Fruit fly (Drosophila melanogaster) whole organism, embryonic: ENCODE measurements around the gene brv3.

Source experiments
- Abd-B ChIP-seq: fragments of 200-800 bp; sonication (Bioruptor generic); optimal IDR thresholded peaks from 2 replicates; lab custom pipeline; 2018; ENCODE audit warnings: missing biosample characterization, mild to moderate bottlenecking, missing genetic modification characterization, moderate library complexity
- Adf1 ChIP-seq: fragments of 200-800 bp; sonication (Bioruptor generic); IDR thresholded peaks from 2 replicates; pipeline ENCODE4 v1.3.6; 2022; ENCODE audit warnings: missing biosample characterization, missing genetic modification characterization
- CG10274 ChIP-seq: fragments of 200-800 bp; sonication (Bioruptor generic); optimal IDR thresholded peaks from 3 replicates; lab custom pipeline; 2017; ENCODE audit warnings: missing biosample characterization, mild to moderate bottlenecking, missing genetic modification characterization
- CG10543 ChIP-seq: fragments of 200-800 bp; sonication (Bioruptor generic); optimal IDR thresholded peaks from 3 replicates; lab custom pipeline; 2017; ENCODE audit warnings: missing biosample characterization, mild to moderate bottlenecking, missing genetic modification characterization, moderate library complexity
- CG10565 ChIP-seq: fragments of 200-800 bp; sonication (Bioruptor generic); optimal IDR thresholded peaks from 3 replicates; lab custom pipeline; 2016; ENCODE audit warnings: missing biosample characterization, mild to moderate bottlenecking, missing genetic modification characterization
- CG13287 ChIP-seq: fragments of 200-800 bp; sonication (Bioruptor generic); IDR thresholded peaks from 2 replicates; pipeline ENCODE4 v1.3.6; 2022; ENCODE audit warnings: missing biosample characterization, missing genetic modification characterization; ENCODE audit not compliant: partially characterized antibody
- CG16813 ChIP-seq: fragments of 200-800 bp; sonication (Bioruptor generic); IDR thresholded peaks from 3 replicates; pipeline ENCODE4 v1.3.6; 2022; ENCODE audit warnings: missing biosample characterization, missing genetic modification characterization; ENCODE audit not compliant: partially characterized antibody
- CG17385 ChIP-seq: fragments of 200-800 bp; sonication (Bioruptor generic); optimal IDR thresholded peaks from 3 replicates; lab custom pipeline; 2018; ENCODE audit warnings: missing biosample characterization, mild to moderate bottlenecking, missing genetic modification characterization
- CG3163 ChIP-seq: fragments of 200-800 bp; sonication (Bioruptor generic); optimal IDR thresholded peaks from 3 replicates; lab custom pipeline; 2016; ENCODE audit warnings: missing biosample characterization, missing genetic modification characterization
- CG32532 ChIP-seq: fragments of 200-800 bp; sonication (Bioruptor generic); IDR thresholded peaks from 2 replicates; pipeline ENCODE4 v1.3.6; 2022; ENCODE audit warnings: missing biosample characterization, missing genetic modification characterization
- CG33213 ChIP-seq: fragments of 200-800 bp; sonication (Bioruptor generic); optimal IDR thresholded peaks from 3 replicates; lab custom pipeline; 2016; ENCODE audit warnings: missing biosample characterization, missing genetic modification characterization
- CG34224 ChIP-seq: fragments of 200-800 bp; sonication (Bioruptor generic); IDR thresholded peaks from 3 replicates; pipeline ENCODE4 v1.3.6; 2022; ENCODE audit warnings: missing biosample characterization, missing genetic modification characterization; ENCODE audit not compliant: partially characterized antibody
- CG34376 ChIP-seq: fragments of 200-800 bp; sonication (Bioruptor generic); optimal IDR thresholded peaks from 2 replicates; lab custom pipeline; 2018; ENCODE audit warnings: missing biosample characterization, mild to moderate bottlenecking, missing genetic modification characterization
- CG4820 ChIP-seq: fragments of 200-800 bp; sonication (Bioruptor generic); optimal IDR thresholded peaks from 3 replicates; lab custom pipeline; 2016; ENCODE audit warnings: missing biosample characterization, missing genetic modification characterization
- CG6683 ChIP-seq: fragments of 200-800 bp; sonication (Bioruptor generic); optimal IDR thresholded peaks from 2 replicates; lab custom pipeline; 2017; ENCODE audit warnings: missing biosample characterization, mild to moderate bottlenecking, missing genetic modification characterization, missing genetic modification reagents
- CG7839 ChIP-seq: fragments of 200-800 bp; sonication (Bioruptor generic); optimal IDR thresholded peaks from 3 replicates; lab custom pipeline; 2018; ENCODE audit warnings: missing biosample characterization, mild to moderate bottlenecking, missing genetic modification characterization, moderate library complexity
- CG8478 ChIP-seq: fragments of >200 bp; optimal IDR thresholded peaks from 2 replicates; lab custom pipeline; 2018
- Drgx ChIP-seq: fragments of 200-800 bp; sonication (Bioruptor generic); IDR thresholded peaks from 2 replicates; pipeline ENCODE4 v1.3.6; 2022; ENCODE audit warnings: missing biosample characterization, missing genetic modification characterization
- E2f2 ChIP-seq: fragments of 200-800 bp; sonication (Bioruptor generic); IDR thresholded peaks from 2 replicates; pipeline ENCODE4 v1.3.6; 2022; ENCODE audit warnings: missing biosample characterization, missing genetic modification characterization
- Hmx ChIP-seq: fragments of 200-800 bp; sonication (Bioruptor generic); optimal IDR thresholded peaks from 2 replicates; lab custom pipeline; 2016; ENCODE audit warnings: missing biosample characterization, missing genetic modification characterization
- Hr51 ChIP-seq, 2 experiments: fragments of 200-800 bp; sonication (Bioruptor generic); optimal IDR thresholded peaks; 2 replicates in 1 of 2; 3 replicates in 1 of 2; lab custom pipeline; 2016 to 2018; ENCODE audit warnings: missing biosample characterization in 2 of 2, missing genetic modification characterization in 2 of 2, mild to moderate bottlenecking in 1 of 2, moderate library complexity in 1 of 2
- Hr78 ChIP-seq, 2 experiments: fragments of 200-800 bp in 1 of 2; fragments of >200 bp in 1 of 2; sonication (Bioruptor generic) in 1 of 2; optimal IDR thresholded peaks; 2 replicates each; lab custom pipeline; 2017 to 2019; ENCODE audit warnings: missing biosample characterization in 2 of 2, missing genetic modification characterization in 2 of 2, mild to moderate bottlenecking in 1 of 2, moderate library complexity in 1 of 2
- Mrtf ChIP-seq: fragments of 200-800 bp; sonication (Bioruptor generic); IDR thresholded peaks from 3 replicates; pipeline ENCODE4 v1.3.6; 2022; ENCODE audit warnings: missing biosample characterization, missing genetic modification characterization
- Taf1 ChIP-seq: fragments of 200-800 bp; sonication (Bioruptor generic); IDR thresholded peaks from 2 replicates; pipeline ENCODE4 v1.3.6; 2022; ENCODE audit warnings: missing biosample characterization, missing genetic modification characterization
- abd-A ChIP-seq: fragments of 200-800 bp; sonication (Bioruptor generic); optimal IDR thresholded peaks from 3 replicates; lab custom pipeline; 2019; ENCODE audit warnings: missing biosample characterization, mild to moderate bottlenecking, missing genetic modification characterization, moderate library complexity
- ac ChIP-seq: fragments of 200-800 bp; sonication (Bioruptor generic); optimal IDR thresholded peaks from 3 replicates; lab custom pipeline; 2017; ENCODE audit warnings: missing biosample characterization, mild to moderate bottlenecking, missing genetic modification characterization
- al ChIP-seq: fragments of 200-800 bp; sonication (Bioruptor generic); IDR thresholded peaks from 2 replicates; pipeline ENCODE4 v1.3.6; 2022; ENCODE audit warnings: missing biosample characterization, missing genetic modification characterization
- ase ChIP-seq: fragments of 200-800 bp; sonication (Bioruptor generic); IDR thresholded peaks from 3 replicates; pipeline ENCODE4 v1.3.6; 2022; ENCODE audit warnings: missing biosample characterization, missing genetic modification characterization
- ash1 ChIP-seq: fragments of 200-800 bp; sonication (Bioruptor generic); optimal IDR thresholded peaks from 2 replicates; lab custom pipeline; 2018; ENCODE audit warnings: missing biosample characterization, mild to moderate bottlenecking, missing genetic modification characterization
- ato ChIP-seq: fragments of 200-800 bp; sonication (Bioruptor generic); IDR thresholded peaks from 2 replicates; pipeline ENCODE4 v1.3.6; 2022; ENCODE audit warnings: missing biosample characterization, missing genetic modification characterization; ENCODE audit not compliant: partially characterized antibody
- cg ChIP-seq: fragments of 200-800 bp; sonication (Bioruptor generic); optimal IDR thresholded peaks from 3 replicates; lab custom pipeline; 2019; ENCODE audit warnings: missing biosample characterization, mild to moderate bottlenecking, missing genetic modification characterization, moderate library complexity
- crol ChIP-seq: fragments of 200-800 bp; sonication (Bioruptor generic); IDR thresholded peaks from 2 replicates; pipeline ENCODE4 v1.3.6; 2022; ENCODE audit warnings: missing biosample characterization, missing genetic modification characterization
- dm ChIP-seq: fragments of 200-800 bp; sonication (Bioruptor generic); optimal IDR thresholded peaks from 3 replicates; lab custom pipeline; 2016; ENCODE audit warnings: missing biosample characterization, missing genetic modification characterization
- fd3F ChIP-seq: fragments of 200-800 bp; sonication (Bioruptor generic); optimal IDR thresholded peaks from 2 replicates; lab custom pipeline; 2018; ENCODE audit warnings: missing biosample characterization, mild to moderate bottlenecking, missing genetic modification characterization, moderate library complexity
- gfzf ChIP-seq: fragments of 200-800 bp; sonication (Bioruptor generic); optimal IDR thresholded peaks from 2 replicates; lab custom pipeline; 2016; ENCODE audit warnings: missing biosample characterization, mild to moderate bottlenecking, missing genetic modification characterization, moderate library complexity
- gro ChIP-seq: fragments of 200-800 bp; sonication (Bioruptor generic); optimal IDR thresholded peaks from 2 replicates; lab custom pipeline; 2016; ENCODE audit warnings: missing biosample characterization, missing genetic modification characterization
- klu ChIP-seq: fragments of 200-800 bp; sonication (Bioruptor generic); IDR thresholded peaks from 2 replicates; pipeline ENCODE4 v1.3.6; 2022; ENCODE audit warnings: missing biosample characterization, missing genetic modification characterization
- lbe ChIP-seq: fragments of 200-800 bp; sonication (Bioruptor generic); optimal IDR thresholded peaks from 2 replicates; lab custom pipeline; 2016; ENCODE audit warnings: missing biosample characterization, mild to moderate bottlenecking, missing genetic modification characterization
- nerfin-1 ChIP-seq: fragments of 200-800 bp; sonication (Bioruptor generic); optimal IDR thresholded peaks from 3 replicates; lab custom pipeline; 2019; ENCODE audit warnings: missing biosample characterization, mild to moderate bottlenecking, missing genetic modification characterization, moderate library complexity
- onecut ChIP-seq: fragments of 200-800 bp; sonication (Bioruptor generic); IDR thresholded peaks from 2 replicates; pipeline ENCODE4 v1.3.6; 2022; ENCODE audit warnings: missing biosample characterization, missing genetic modification characterization
- otp ChIP-seq: fragments of 200-800 bp; sonication (Bioruptor generic); IDR thresholded peaks from 3 replicates; pipeline ENCODE4, ENCODE4 v1.3.6; 2022; ENCODE audit warnings: missing biosample characterization, missing genetic modification characterization
- pum ChIP-seq: fragments of 200-800 bp; sonication (Bioruptor generic); optimal IDR thresholded peaks from 2 replicates; lab custom pipeline; 2016; ENCODE audit warnings: missing biosample characterization, missing genetic modification characterization
- sim ChIP-seq: fragments of 200-800 bp; sonication (Bioruptor generic); IDR thresholded peaks from 2 replicates; pipeline ENCODE4 v1.3.6; 2022; ENCODE audit warnings: missing biosample characterization, missing genetic modification characterization
- sna ChIP-seq: fragments of 200-800 bp; sonication (Bioruptor generic); IDR thresholded peaks from 2 replicates; pipeline ENCODE4 v1.3.6; 2022; ENCODE audit warnings: missing biosample characterization, missing genetic modification characterization; ENCODE audit not compliant: partially characterized antibody
- sug ChIP-seq: fragments of 200-800 bp; optimal IDR thresholded peaks from 2 replicates; lab custom pipeline; 2019; ENCODE audit warnings: missing biosample characterization, mild to moderate bottlenecking, missing genetic modification characterization, moderate library complexity
- tap ChIP-seq: fragments of 200-800 bp; optimal IDR thresholded peaks from 3 replicates; lab custom pipeline; 2019; ENCODE audit warnings: missing biosample characterization, mild to moderate bottlenecking, missing genetic modification characterization, moderate library complexity
- unc-4 ChIP-seq: fragments of 200-800 bp; sonication (Bioruptor generic); IDR thresholded peaks from 2 replicates; pipeline ENCODE4 v1.3.6; 2022; ENCODE audit warnings: missing biosample characterization, missing genetic modification characterization; ENCODE audit not compliant: partially characterized antibody
- vvl ChIP-seq: fragments of 200-800 bp; sonication (Bioruptor generic); IDR thresholded peaks from 2 replicates; pipeline ENCODE4 v1.3.6; 2022; ENCODE audit warnings: missing biosample characterization, missing genetic modification characterization
- zen ChIP-seq: fragments of 200-800 bp; sonication (Bioruptor generic); optimal IDR thresholded peaks from 3 replicates; lab custom pipeline; 2018; ENCODE audit warnings: missing biosample characterization, mild to moderate bottlenecking, missing genetic modification characterization, moderate library complexity
- zen2 ChIP-seq: fragments of 200-800 bp; sonication (Bioruptor generic); IDR thresholded peaks from 3 replicates; pipeline ENCODE4 v1.3.6; 2022; ENCODE audit warnings: missing biosample characterization, missing genetic modification characterization; ENCODE audit not compliant: partially characterized antibody

Gene brv3

dm6 chrX:2642484-2643379 is 18.4 kb upstream of the brv3 start (continued):
- TF ChIP-seq pum (GFP tag; lab: Kevin White, UChicago): no peak
- peak; percentile 61 for TF ChIP-seq lbe
- peak; percentile 37 for TF ChIP-seq CG10543
- no peak for TF ChIP-seq otp (GFP tag; lab: Robert Waterston, UW)
- 0 out of 3 replicates have a peak, but pooled peaks have one; percentile 17 for TF ChIP-seq CG16813
- TF ChIP-seq Adf1: peak; percentile 94
- TF ChIP-seq Taf1 (GFP tag; lab: Robert Waterston, UW): no peak
- TF ChIP-seq E2f2 (GFP tag; lab: Robert Waterston, UW): peak; percentile 37; the same call in 1 of the 2 replicates
- TF ChIP-seq gro: peak; percentile 2
- no peak for TF ChIP-seq gfzf (GFP tag; lab: Kevin White, UChicago)
- 0 out of 2 replicates have a peak, but pooled peaks have one; percentile 41 for TF ChIP-seq unc-4 (GFP tag; lab: Robert Waterston, UW)
- peak; percentile 11 for TF ChIP-seq CG3163 (GFP tag; lab: Kevin White, UChicago)
- no peak for TF ChIP-seq sna (GFP tag; lab: Robert Waterston, UW)
- no peak for TF ChIP-seq Abd-B (GFP tag; lab: Kevin White, UChicago)
- TF ChIP-seq CG17385: peak; percentile 93
- TF ChIP-seq ase: no peak
- TF ChIP-seq Hmx (GFP tag; lab: Kevin White, UChicago): no peak
- peak in 1 of 2 experiments; percentile 18 for TF ChIP-seq Hr51 (GFP tag; optimal IDR thresholded peaks at IDR 0.05; lab: Kevin White, UChicago)
- TF ChIP-seq CG32532 (GFP tag; lab: Robert Waterston, UW): peak; percentile 58; the same call in 1 of the 2 replicates
- peak; percentile 98 for TF ChIP-seq onecut (GFP tag; lab: Robert Waterston, UW)
- TF ChIP-seq Drgx: peak; percentile 28; the same call in 1 of the 2 replicates
- 0 out of 2 replicates have a peak, but pooled peaks have one; percentile 33 for TF ChIP-seq CG13287
- TF ChIP-seq CG8478 (lab: Kevin White, UChicago): peak; percentile 62
- no peak for TF ChIP-seq CG33213 (GFP tag; lab: Kevin White, UChicago)
- TF ChIP-seq CG10565 (GFP tag; lab: Kevin White, UChicago): no peak
- TF ChIP-seq abd-A (tag; lab: Kevin White, UChicago): peak; percentile 2
- no peak for TF ChIP-seq Mrtf
- no peak for TF ChIP-seq sim
- peak; percentile 89 for TF ChIP-seq cg (GFP tag; lab: Kevin White, UChicago)
- peak; percentile 65; the same call in 1 of the 3 replicates for TF ChIP-seq zen2
- TF ChIP-seq CG4820 (GFP tag; lab: Kevin White, UChicago): no peak
- TF ChIP-seq ato (GFP tag; lab: Robert Waterston, UW): no peak
- peak; percentile 60 for TF ChIP-seq CG34224
- peak; percentile 60 for TF ChIP-seq CG34376

dm6 chrX:2638646-2639045 is 14.3 kb upstream of the brv3 start:
- no peak for TF ChIP-seq nerfin-1 (tag; lab: Kevin White, UChicago)
- TF ChIP-seq ash1: no peak
- TF ChIP-seq ac (GFP tag; lab: Kevin White, UChicago): no peak
- TF ChIP-seq CG10274: no peak
- no peak for TF ChIP-seq sug (tag; lab: Kevin White, UChicago)
- TF ChIP-seq tap (tag; lab: Kevin White, UChicago): no peak
- TF ChIP-seq fd3F: no peak
- TF ChIP-seq vvl (GFP tag; lab: Robert Waterston, UW): 0 out of 2 replicates have a peak, but pooled peaks have one; percentile 16
- TF ChIP-seq CG6683 (GFP tag; lab: Kevin White, UChicago): no peak
- TF ChIP-seq CG32532 (GFP tag; lab: Robert Waterston, UW): peak; percentile 39; the same call in 1 of the 2 replicates
- peak; percentile 22; the same call in 1 of the 2 replicates for TF ChIP-seq al (GFP tag; lab: Robert Waterston, UW)
- TF ChIP-seq zen (tag; lab: Kevin White, UChicago): no peak
- peak; percentile 10 for TF ChIP-seq CG7839
- no peak for TF ChIP-seq Hr78 (GFP tag; optimal IDR thresholded peaks at IDR 0.05; lab: Kevin White, UChicago)
- no peak for TF ChIP-seq klu
- TF ChIP-seq dm: no peak
- no peak for TF ChIP-seq crol (GFP tag; lab: Robert Waterston, UW)
